Fruit fly (Drosophila melanogaster) whole organism, wandering third instar larva: ENCODE data around the gene Spx.

ENCODE experiments used
- Abd-B ChIP-seq: fragments of >200 bp; optimal IDR thresholded peaks from 2 replicates; lab custom pipeline; 2017; ENCODE audit warnings: missing biosample characterization, missing genetic modification characterization
- CG32264 ChIP-seq: fragments of 200-800 bp; sonication (Bioruptor generic); optimal IDR thresholded peaks from 2 replicates; lab custom pipeline; 2016; ENCODE audit warnings: missing biosample characterization, missing genetic modification characterization
- CG9705 ChIP-seq: fragments of 200-800 bp; sonication (Bioruptor generic); optimal IDR thresholded peaks from 2 replicates; lab custom pipeline; 2018; ENCODE audit warnings: missing biosample characterization, mild to moderate bottlenecking, missing genetic modification characterization
- Dfd ChIP-seq: fragments of >200 bp; optimal IDR thresholded peaks from 2 replicates; lab custom pipeline; 2017; ENCODE audit warnings: missing biosample characterization, missing genetic modification characterization
- Dif ChIP-seq: fragments of 200-275, 200-300 bp; sonication (Bioruptor generic); optimal IDR thresholded peaks from 2 replicates; lab custom pipeline; 2018; ENCODE audit warnings: missing biosample characterization, missing genetic modification characterization; ENCODE audit not compliant: partially characterized antibody
- GATAd ChIP-seq: sonication (Bioruptor generic); optimal IDR thresholded peaks from 2 replicates; lab custom pipeline; 2016; ENCODE audit warnings: missing biosample characterization, missing genetic modification characterization
- HLH106 ChIP-seq: fragments of 200-800 bp; optimal IDR thresholded peaks from 3 replicates; lab custom pipeline; 2019; ENCODE audit warnings: missing biosample characterization, mild to moderate bottlenecking, missing genetic modification characterization, moderate library complexity
- Hnf4 ChIP-seq: fragments of 200-800 bp; sonication (Bioruptor generic); optimal IDR thresholded peaks from 2 replicates; lab custom pipeline; 2016; ENCODE audit warnings: missing biosample characterization, mild to moderate bottlenecking, missing genetic modification characterization
- Hr83 ChIP-seq: fragments of 200-300 bp; sonication (Bioruptor generic); optimal IDR thresholded peaks from 2 replicates; lab custom pipeline; 2016; ENCODE audit warnings: missing biosample characterization, mild to moderate bottlenecking, missing genetic modification characterization, moderate library complexity; ENCODE audit not compliant: poor library complexity, severe bottlenecking
- Myc ChIP-seq: fragments of >200 bp; optimal IDR thresholded peaks from 2 replicates; lab custom pipeline; 2017
- N ChIP-seq: fragments of >200 bp; optimal IDR thresholded peaks from 2 replicates; lab custom pipeline; 2018; ENCODE audit warnings: missing biosample characterization, missing external identifiers, missing genetic modification characterization
- OdsH ChIP-seq: fragments of 200-800 bp; sonication (Bioruptor generic); optimal IDR thresholded peaks from 2 replicates; lab custom pipeline; 2016; ENCODE audit warnings: missing biosample characterization, mild to moderate bottlenecking, missing genetic modification characterization
- Rel ChIP-seq, 2 experiments: fragments of 200-800 bp; sonication (Bioruptor generic) in 1 of 2; optimal IDR thresholded peaks; 2 replicates in 1 of 2; 3 replicates in 1 of 2; lab custom pipeline; 2016 to 2019; ENCODE audit warnings: mild to moderate bottlenecking in 2 of 2, missing biosample characterization in 2 of 2, missing genetic modification characterization in 2 of 2, moderate library complexity in 1 of 2
- Sp1 ChIP-seq: fragments of 200-800 bp; sonication (Bioruptor generic); optimal IDR thresholded peaks from 3 replicates; lab custom pipeline; 2019; ENCODE audit warnings: missing biosample characterization, mild to moderate bottlenecking, missing genetic modification characterization, moderate library complexity
- Vsx2 ChIP-seq: fragments of 200-300, 225-300 bp; sonication (Bioruptor generic); optimal IDR thresholded peaks from 2 replicates; lab custom pipeline; 2018; ENCODE audit warnings: missing biosample characterization, missing genetic modification characterization; ENCODE audit not compliant: partially characterized antibody
- br ChIP-seq: fragments of 200-800 bp; sonication (Bioruptor generic); optimal IDR thresholded peaks from 2 replicates; lab custom pipeline; 2016; ENCODE audit warnings: missing biosample characterization, missing genetic modification characterization
- brk ChIP-seq: fragments of 200-800 bp; sonication (Bioruptor generic); optimal IDR thresholded peaks from 2 replicates; lab custom pipeline; 2016; ENCODE audit warnings: missing biosample characterization, mild to moderate bottlenecking, missing genetic modification characterization
- dl ChIP-seq, 2 experiments: fragments of 175-275, 200-275 bp in 1 of 2; fragments of 200-275 bp in 1 of 2; sonication (Bioruptor generic); optimal IDR thresholded peaks; lab custom pipeline; 2018; ENCODE audit warnings: mild to moderate bottlenecking in 2 of 2, missing biosample characterization in 2 of 2, missing genetic modification characterization in 2 of 2, moderate library complexity in 2 of 2; ENCODE audit not compliant: partially characterized antibody in 2 of 2, insufficient read depth in 1 of 2
- ey ChIP-seq: fragments of 200-800 bp; sonication (Bioruptor generic); optimal IDR thresholded peaks from 2 replicates; lab custom pipeline; 2016; ENCODE audit warnings: missing biosample characterization, missing genetic modification characterization
- foxo ChIP-seq, 2 experiments: fragments of 200-800 bp; sonication (Bioruptor generic); optimal IDR thresholded peaks; 2 replicates in 1 of 2; 3 replicates in 1 of 2; lab custom pipeline; 2016 to 2017; ENCODE audit warnings: missing biosample characterization in 2 of 2, missing genetic modification characterization in 2 of 2
- fru ChIP-seq: fragments of 200-800 bp; sonication (Bioruptor generic); optimal IDR thresholded peaks from 3 replicates; lab custom pipeline; 2016; ENCODE audit warnings: missing biosample characterization, mild to moderate bottlenecking, missing genetic modification characterization
- h ChIP-seq: fragments of 200-800 bp; sonication (Bioruptor generic); optimal IDR thresholded peaks from 3 replicates; lab custom pipeline; 2016; ENCODE audit warnings: missing biosample characterization, mild to moderate bottlenecking, missing genetic modification characterization
- lola ChIP-seq: fragments of >200 bp; optimal IDR thresholded peaks from 2 replicates; lab custom pipeline; 2017; ENCODE audit warnings: missing biosample characterization, missing genetic modification characterization
- pan ChIP-seq: fragments of >200 bp; optimal IDR thresholded peaks from 2 replicates; lab custom pipeline; 2017
- psq ChIP-seq: fragments of 200-800 bp; sonication (Bioruptor generic); optimal IDR thresholded peaks from 3 replicates; lab custom pipeline; 2017; ENCODE audit warnings: missing biosample characterization, mild to moderate bottlenecking, missing genetic modification characterization, moderate library complexity
- rgr ChIP-seq: fragments of 200-800 bp; sonication (Bioruptor generic); optimal IDR thresholded peaks from 3 replicates; lab custom pipeline; 2016; ENCODE audit warnings: missing biosample characterization, mild to moderate bottlenecking, missing genetic modification characterization
- woc ChIP-seq: sonication (Bioruptor generic); optimal IDR thresholded peaks from 2 replicates; lab custom pipeline; 2016; ENCODE audit warnings: missing biosample characterization, mild to moderate bottlenecking, missing genetic modification characterization

Spx gene

DNA sequence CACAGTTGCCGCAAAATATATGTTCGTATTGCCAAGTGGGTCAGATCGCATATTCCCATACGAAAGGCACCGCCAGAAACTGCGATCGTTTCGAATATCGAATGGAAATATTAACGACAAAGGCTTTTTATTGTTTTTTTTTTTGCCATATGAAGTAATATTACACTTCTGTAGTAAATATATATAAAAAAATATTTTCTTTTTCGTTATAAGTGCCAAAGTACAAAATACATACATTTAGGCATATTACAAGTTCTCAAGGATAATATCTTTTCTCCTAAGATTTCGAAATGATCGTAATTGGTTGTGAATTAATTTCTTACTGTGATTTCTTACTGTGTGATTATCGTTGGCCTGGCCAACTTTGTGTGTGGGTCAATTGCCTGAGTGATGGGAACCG, 48.6 kb downstream of the Spx start:
- TF ChIP-seq CG9705 (no peak), HLH106 (tag; lab: Kevin White, UChicago) (no peak), Vsx2 (no peak), brk (GFP tag; lab: Kevin White, UChicago) (no peak), Myc (no peak), Dfd (GFP tag; lab: Kevin White, UChicago) (no peak), psq (GFP tag; lab: Kevin White, UChicago) (no peak), rgr (GFP tag; lab: Kevin White, UChicago) (peak; percentile 7), foxo (GFP tag; optimal IDR thresholded peaks at IDR 0.05; lab: Kevin White, UChicago) (peak in 1 of 2 experiments; percentile 24), N (GFP tag; lab: Kevin White, UChicago) (no peak), Dif (no peak), Hr83 (GFP tag; lab: Kevin White, UChicago) (no peak), h (GFP tag; lab: Kevin White, UChicago) (no peak)
- TF ChIP-seq, all 38 proteins: peak for 2

DNA sequence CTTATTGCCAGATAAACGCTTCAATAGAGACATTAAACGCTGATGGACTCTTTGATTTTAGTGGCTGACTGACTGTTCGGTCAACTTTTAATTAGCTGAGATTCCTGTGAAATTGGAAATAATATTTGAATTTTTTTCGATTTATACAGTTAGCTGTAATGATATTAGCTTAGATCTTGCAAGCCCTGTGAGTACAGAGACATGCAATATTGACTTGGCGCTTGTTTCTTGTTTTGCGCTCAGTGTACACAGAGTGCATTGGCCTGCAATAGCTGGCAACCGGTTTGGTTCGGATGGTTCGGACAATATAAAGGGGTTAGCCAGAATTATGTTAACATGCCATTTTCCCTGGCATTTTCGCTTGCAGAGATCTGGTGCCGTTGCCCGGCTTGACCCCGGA, 49.7 kb downstream of the Spx start:
- TF ChIP-seq Abd-B (GFP tag; lab: Kevin White, UChicago) (no peak), Dfd (GFP tag; lab: Kevin White, UChicago) (no peak), Hnf4 (GFP tag; lab: Kevin White, UChicago) (no peak), Sp1 (GFP tag; lab: Kevin White, UChicago) (peak; percentile 3), ey (GFP tag; lab: Kevin White, UChicago) (peak; percentile 2), foxo (GFP tag; optimal IDR thresholded peaks at IDR 0.05; lab: Kevin White, UChicago) (peak in 1 of 2 experiments; percentile 37), woc (GFP tag; lab: Kevin White, UChicago) (peak; percentile 12), OdsH (GFP tag; lab: Kevin White, UChicago) (peak; percentile 19), br (GFP tag; lab: Kevin White, UChicago) (peak; percentile 27), lola (GFP tag; lab: Kevin White, UChicago) (no peak), pan (no peak), Vsx2 (peak; percentile 57), dl (GFP tag; optimal IDR thresholded peaks at IDR 0.05; lab: Kevin White, UChicago; ENCODE audit: insufficient read depth in 1 of 2, partially characterized antibody in 2 of 2) (no peak), Myc (no peak), brk (GFP tag; lab: Kevin White, UChicago) (no peak), CG9705 (no peak), HLH106 (tag; lab: Kevin White, UChicago) (peak; percentile 15), h (GFP tag; lab: Kevin White, UChicago) (peak; percentile 10), rgr (GFP tag; lab: Kevin White, UChicago) (peak; percentile 14), fru (GFP tag; lab: Kevin White, UChicago) (peak; percentile 16), GATAd (GFP tag; lab: Kevin White, UChicago) (no peak), psq (GFP tag; lab: Kevin White, UChicago) (peak; percentile 26), Rel (GFP tag; optimal IDR thresholded peaks at IDR 0.05; lab: Kevin White, UChicago) (no peak), Rel (tag; optimal IDR thresholded peaks at IDR 0.05; lab: Kevin White, UChicago) (no peak), CG32264 (GFP tag; lab: Kevin White, UChicago) (no peak)
- TF ChIP-seq, all 38 proteins: peak for 12
